Worm (Caenorhabditis elegans): ENCODE data around the gene ifd-2.

The ifd-2 gene

ce11 chrX:852739-853268 is 37.1 kb upstream of the ifd-2 start:
- TF ChIP-seq nhr-12 (tag; optimal IDR thresholded peaks at IDR 0.05) (no peak), M03D4.4 (tag; optimal IDR thresholded peaks at IDR 0.05) (no peak), nhr-28 (tag; optimal IDR thresholded peaks at IDR 0.05) (no peak), lin-32 (GFP tag; optimal IDR thresholded peaks at IDR 0.05) (no peak), tbx-8 (GFP tag; optimal IDR thresholded peaks at IDR 0.05) (no peak), mls-2 (tag; optimal IDR thresholded peaks at IDR 0.05) (peak; percentile 87), elt-3 (tag; optimal IDR thresholded peaks at IDR 0.05) (no peak), nhr-237 (tag; optimal IDR thresholded peaks at IDR 0.05) (no peak), lsy-2 (tag; optimal IDR thresholded peaks at IDR 0.05) (no peak), unc-39 (tag; optimal IDR thresholded peaks at IDR 0.05) (no peak), ces-1 (GFP tag; optimal IDR thresholded peaks at IDR 0.05) (no peak), sptf-1 (tag; optimal IDR thresholded peaks at IDR 0.05) (peak; percentile 86), drap-1 (GFP tag; optimal IDR thresholded peaks at IDR 0.05) (no peak), ham-2 (GFP tag; optimal IDR thresholded peaks at IDR 0.05) (peak; percentile 75), nhr-2 (tag; optimal IDR thresholded peaks at IDR 0.05) (no peak), zip-8 (tag; optimal IDR thresholded peaks at IDR 0.05) (no peak), nhr-76 (tag; optimal IDR thresholded peaks at IDR 0.05) (no peak), lin-13 (tag; optimal IDR thresholded peaks at IDR 0.05) (no peak), ceh-43 (GFP tag; optimal IDR thresholded peaks at IDR 0.05) (peak; percentile 92), pha-4 (tag; optimal IDR thresholded peaks at IDR 0.05) (no peak), snpc-4 (tag; optimal IDR thresholded peaks at IDR 0.05) (no peak), hlh-1 (tag; optimal IDR thresholded peaks at IDR 0.05) (no peak), ztf-11 (tag; optimal IDR thresholded peaks at IDR 0.05) (peak; percentile 46), mep-1 (tag; optimal IDR thresholded peaks at IDR 0.05) (no peak), ceh-83 (GFP tag; optimal IDR thresholded peaks at IDR 0.05) (no peak), cnd-1 (tag; optimal IDR thresholded peaks at IDR 0.05) (peak; percentile 36)

- no peak for TF ChIP-seq ceh-43 (GFP tag; optimal IDR thresholded peaks at IDR 0.05)
- no peak for TF ChIP-seq unc-62 (GFP tag; optimal IDR thresholded peaks at IDR 0.05)
- no peak for TF ChIP-seq mab-5 (tag; optimal IDR thresholded peaks at IDR 0.05)
- no peak for TF ChIP-seq ztf-11 (tag; optimal IDR thresholded peaks at IDR 0.05)
- no peak for TF ChIP-seq ham-2 (GFP tag; optimal IDR thresholded peaks at IDR 0.05)
- TF ChIP-seq elt-1 (tag; optimal IDR thresholded peaks at IDR 0.05; ENCODE audit: borderline replicate concordance, insufficient read depth), result no peak
- no peak for TF ChIP-seq zip-8 (tag; optimal IDR thresholded peaks at IDR 0.05)
- TF ChIP-seq cnd-1 (tag; optimal IDR thresholded peaks at IDR 0.05), result no peak
Measured at ce11 chrX:851421-851820, 35.7 kb upstream of the ifd-2 start, which contains the start of gene igcm-1. TSS of gene igcm-1 (minus strand) at chrX:851521.

- TF ChIP-seq elt-1 (tag; optimal IDR thresholded peaks at IDR 0.05; ENCODE audit: borderline replicate concordance, insufficient read depth) (no peak), ceh-39 (tag; optimal IDR thresholded peaks at IDR 0.05) (no peak), bed-3 (GFP tag; optimal IDR thresholded peaks at IDR 0.05) (no peak), snpc-4 (tag; optimal IDR thresholded peaks at IDR 0.05) (no peak), flh-1 (GFP tag; optimal IDR thresholded peaks at IDR 0.05) (no peak), sem-2 (GFP tag; optimal IDR thresholded peaks at IDR 0.05) (no peak), tbx-8 (GFP tag; optimal IDR thresholded peaks at IDR 0.05) (no peak), drap-1 (GFP tag; optimal IDR thresholded peaks at IDR 0.05) (no peak), mls-2 (tag; optimal IDR thresholded peaks at IDR 0.05) (no peak), lsy-2 (tag; optimal IDR thresholded peaks at IDR 0.05) (no peak), nhr-28 (tag; optimal IDR thresholded peaks at IDR 0.05) (no peak), ceh-83 (GFP tag; optimal IDR thresholded peaks at IDR 0.05) (no peak), hlh-1 (tag; optimal IDR thresholded peaks at IDR 0.05) (no peak), M03D4.4 (tag; optimal IDR thresholded peaks at IDR 0.05) (no peak), nhr-12 (tag; optimal IDR thresholded peaks at IDR 0.05) (no peak)
Measured at ce11 chrX:845443-845842, 29.7 kb upstream of the ifd-2 start.

ce11 chrX:844649-845048 is 28.9 kb upstream of the ifd-2 start:
- no peak for TF ChIP-seq nhr-28 (tag; optimal IDR thresholded peaks at IDR 0.05)
- no peak for TF ChIP-seq mls-2 (tag; optimal IDR thresholded peaks at IDR 0.05)
- no peak for TF ChIP-seq nhr-76 (tag; optimal IDR thresholded peaks at IDR 0.05)
- TF ChIP-seq tbx-8 (GFP tag; optimal IDR thresholded peaks at IDR 0.05), result no peak
- no peak for TF ChIP-seq ztf-11 (tag; optimal IDR thresholded peaks at IDR 0.05)
- TF ChIP-seq ces-1 (GFP tag; optimal IDR thresholded peaks at IDR 0.05), result peak; percentile 18
- peak; percentile 51 for TF ChIP-seq unc-120 (tag; optimal IDR thresholded peaks at IDR 0.05; ENCODE audit: poor library complexity, severe bottlenecking)
- no peak for TF ChIP-seq hlh-1 (tag; optimal IDR thresholded peaks at IDR 0.05)
- no peak for TF ChIP-seq unc-62 (GFP tag; optimal IDR thresholded peaks at IDR 0.05)
